Fruit fly (Drosophila melanogaster) whole organism, pupa: ENCODE data around the gene CG3651.

ENCODE experiments used
- CG12605 ChIP-seq: fragments of 200-800 bp; sonication (Bioruptor generic); IDR thresholded peaks from 2 replicates; pipeline ENCODE4 v1.3.6; 2022; ENCODE audit warnings: missing biosample characterization, missing genetic modification characterization
- CG13204 ChIP-seq: fragments of 200-800 bp; sonication (Bioruptor generic); optimal IDR thresholded peaks from 2 replicates; lab custom pipeline; 2018; ENCODE audit warnings: missing biosample characterization, mild to moderate bottlenecking, missing genetic modification characterization, moderate library complexity
- CG9948 ChIP-seq: fragments of 200-800 bp; sonication (Bioruptor generic); optimal IDR thresholded peaks from 2 replicates; lab custom pipeline; 2018; ENCODE audit warnings: missing biosample characterization, mild to moderate bottlenecking, missing genetic modification characterization, moderate library complexity
- D1 ChIP-seq: fragments of 200-800 bp; sonication (Bioruptor generic); optimal IDR thresholded peaks from 2 replicates; lab custom pipeline; 2018; ENCODE audit warnings: missing biosample characterization, mild to moderate bottlenecking, missing genetic modification characterization, moderate library complexity
- Ets98B ChIP-seq: fragments of 200-800 bp; sonication (Bioruptor generic); IDR thresholded peaks from 2 replicates; pipeline ENCODE4 v1.3.6; 2022; ENCODE audit warnings: missing biosample characterization, missing genetic modification characterization
- Pif1A ChIP-seq: fragments of 200-800 bp; sonication (Bioruptor generic); optimal IDR thresholded peaks from 3 replicates; lab custom pipeline; 2016; ENCODE audit warnings: missing biosample characterization, missing genetic modification characterization
- fd96Ca ChIP-seq: fragments of 200-800 bp; sonication (Bioruptor generic); IDR thresholded peaks from 3 replicates; pipeline ENCODE4 v1.3.6; 2022; ENCODE audit warnings: missing biosample characterization, missing genetic modification characterization
- gl ChIP-seq: fragments of 200-800 bp; sonication (Bioruptor generic); optimal IDR thresholded peaks from 2 replicates; lab custom pipeline; 2018; ENCODE audit warnings: missing biosample characterization, mild to moderate bottlenecking, missing genetic modification characterization

dm6 chr2L:22159800-22160199 is 38.7 kb downstream of the CG3651 start:
- TF ChIP-seq CG9948 = no peak
- no peak for TF ChIP-seq CG12605 (GFP tag; lab: Robert Waterston, UW)
- no peak for TF ChIP-seq Ets98B (GFP tag; lab: Robert Waterston, UW)
- TF ChIP-seq CG13204 = no peak
- TF ChIP-seq Pif1A = no peak
- TF ChIP-seq D1 (tag; lab: Kevin White, UChicago) = no peak
- TF ChIP-seq fd96Ca = no peak
- TF ChIP-seq gl (tag; lab: Kevin White, UChicago) = no peak
